Worm (Caenorhabditis elegans): Measurements from ENCODE around the gene F40F9.10.

DNA sequence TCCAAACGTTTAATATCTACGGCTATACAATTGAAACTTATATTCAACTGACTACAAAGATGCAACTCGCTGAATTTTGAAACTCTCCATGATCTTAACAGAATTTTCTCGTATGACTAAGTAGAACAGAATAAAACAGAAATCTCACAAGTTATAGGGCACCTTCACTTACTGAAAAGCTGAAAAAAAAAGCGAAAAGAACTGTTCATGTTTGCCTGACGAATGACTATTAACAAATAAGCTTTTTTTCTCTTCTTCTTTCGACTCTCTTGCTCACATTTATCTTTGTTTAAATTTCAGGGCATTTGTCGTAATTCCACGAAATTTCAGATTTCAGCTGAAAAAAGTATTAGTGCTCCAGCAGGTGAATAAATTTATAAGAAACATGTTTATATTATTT, 10.7 kb downstream of the F40F9.10 start, which contains the start of gene xbx-6:
- TF ChIP-seq ceh-9 (tag; optimal IDR thresholded peaks at IDR 0.05) (no peak), ama-1 (optimal IDR thresholded peaks at IDR 0.05) (no peak), unc-42 (tag; optimal IDR thresholded peaks at IDR 0.05) (no peak), dve-1 (tag; optimal IDR thresholded peaks at IDR 0.05) (no peak), ceh-14 (tag; optimal IDR thresholded peaks at IDR 0.05) (no peak)
